Fruit fly (Drosophila melanogaster) whole organism, embryonic: ENCODE results near the gene mRpL35.

ENCODE experiments used
- Ada2b ChIP-seq: fragments of 200-800 bp; sonication (Bioruptor generic); IDR thresholded peaks from 2 replicates; pipeline ENCODE4 v1.3.6; 2022; ENCODE audit warnings: missing biosample characterization, missing genetic modification characterization
- Adf1 ChIP-seq: fragments of 200-800 bp; sonication (Bioruptor generic); IDR thresholded peaks from 2 replicates; pipeline ENCODE4 v1.3.6; 2022; ENCODE audit warnings: missing biosample characterization, missing genetic modification characterization
- CG10147 ChIP-seq: fragments of 200-800 bp; sonication (Bioruptor generic); optimal IDR thresholded peaks from 2 replicates; lab custom pipeline; 2019; ENCODE audit warnings: missing biosample characterization, mild to moderate bottlenecking, missing genetic modification characterization, moderate library complexity
- CG10366 ChIP-seq: fragments of 200-800 bp; sonication (Bioruptor generic); IDR thresholded peaks from 2 replicates; pipeline ENCODE4 v1.3.6; 2022; ENCODE audit warnings: missing biosample characterization, missing genetic modification characterization
- CG11456 ChIP-seq: fragments of 200-800 bp; sonication (Bioruptor generic); IDR thresholded peaks from 3 replicates; pipeline ENCODE4 v1.3.6; 2022; ENCODE audit warnings: missing biosample characterization, missing genetic modification characterization
- CG12219 ChIP-seq: fragments of 200-800 bp; sonication (Bioruptor generic); optimal IDR thresholded peaks from 3 replicates; lab custom pipeline; 2018; ENCODE audit warnings: missing biosample characterization, mild to moderate bottlenecking, missing genetic modification characterization
- CG1233 ChIP-seq: fragments of 200-800 bp; sonication (Bioruptor generic); optimal IDR thresholded peaks from 4 replicates; lab custom pipeline; 2018; ENCODE audit warnings: missing biosample characterization, mild to moderate bottlenecking, missing genetic modification characterization
- CG12942 ChIP-seq: fragments of 200-800 bp; sonication (Bioruptor generic); optimal IDR thresholded peaks from 3 replicates; lab custom pipeline; 2016; ENCODE audit warnings: missing biosample characterization, missing genetic modification characterization
- CG18011 ChIP-seq: fragments of 200-800 bp; sonication (Bioruptor generic); optimal IDR thresholded peaks from 2 replicates; lab custom pipeline; 2017; ENCODE audit warnings: missing biosample characterization, missing genetic modification characterization, mild to moderate bottlenecking, moderate library complexity, missing genotype
- CG31441 ChIP-seq: fragments of 200-800 bp; sonication (Bioruptor generic); IDR thresholded peaks from 2 replicates; pipeline ENCODE4 v1.3.6; 2022; ENCODE audit warnings: missing biosample characterization, missing genetic modification characterization
- CG4730 ChIP-seq: fragments of 200-800 bp; sonication (Bioruptor generic); IDR thresholded peaks from 2 replicates; pipeline ENCODE4 v1.3.6; 2022; ENCODE audit warnings: missing biosample characterization, missing genetic modification characterization
- CG6175 ChIP-seq: fragments of 200-800 bp; sonication (Bioruptor generic); IDR thresholded peaks from 3 replicates; pipeline ENCODE4 v1.3.6; 2022; ENCODE audit warnings: missing biosample characterization, missing genetic modification characterization
- CG8089 ChIP-seq: fragments of 200-800 bp; sonication (Bioruptor generic); optimal IDR thresholded peaks from 3 replicates; lab custom pipeline; 2016; ENCODE audit warnings: missing biosample characterization, missing genetic modification characterization
- CG8924 ChIP-seq: fragments of 200-800 bp; optimal IDR thresholded peaks from 3 replicates; lab custom pipeline; 2019; ENCODE audit warnings: missing biosample characterization, mild to moderate bottlenecking, missing genetic modification characterization, moderate library complexity
- Dbx ChIP-seq: fragments of 200-800 bp; sonication (Bioruptor generic); IDR thresholded peaks from 3 replicates; pipeline ENCODE4 v1.3.6; 2022; ENCODE audit warnings: missing biosample characterization, missing genetic modification characterization
- Dek ChIP-seq: fragments of 200-800 bp; sonication (Bioruptor generic); optimal IDR thresholded peaks from 3 replicates; lab custom pipeline; 2019; ENCODE audit warnings: missing biosample characterization, mild to moderate bottlenecking, missing genetic modification characterization, moderate library complexity
- Dip2 ChIP-seq: fragments of 200-800 bp; sonication (Bioruptor generic); IDR thresholded peaks from 2 replicates; pipeline ENCODE4 v1.3.6; 2022; ENCODE audit warnings: missing biosample characterization, missing genetic modification characterization
- Fer3 ChIP-seq: fragments of 200-800 bp; sonication (Bioruptor generic); optimal IDR thresholded peaks from 2 replicates; lab custom pipeline; 2018; ENCODE audit warnings: missing biosample characterization, mild to moderate bottlenecking, missing genetic modification characterization, moderate library complexity
- HLH4C ChIP-seq: fragments of 200-800 bp; sonication (Bioruptor generic); IDR thresholded peaks from 3 replicates; pipeline ENCODE4 v1.3.6; 2022; ENCODE audit warnings: missing biosample characterization, missing genetic modification characterization; ENCODE audit not compliant: partially characterized antibody
- Hr51 ChIP-seq, 2 experiments: fragments of 200-800 bp; sonication (Bioruptor generic); optimal IDR thresholded peaks; 2 replicates in 1 of 2; 3 replicates in 1 of 2; lab custom pipeline; 2016 to 2018; ENCODE audit warnings: missing biosample characterization in 2 of 2, missing genetic modification characterization in 2 of 2, mild to moderate bottlenecking in 1 of 2, moderate library complexity in 1 of 2
- Hsf ChIP-seq: fragments of 200-800 bp; sonication (Bioruptor generic); optimal IDR thresholded peaks from 3 replicates; lab custom pipeline; 2016; ENCODE audit warnings: missing biosample characterization, missing genetic modification characterization
- Lpt ChIP-seq: fragments of >200 bp; optimal IDR thresholded peaks from 2 replicates; lab custom pipeline; 2018; ENCODE audit warnings: missing biosample characterization, missing genetic modification characterization
- Optix ChIP-seq: fragments of 200-800 bp; sonication (Bioruptor generic); IDR thresholded peaks from 3 replicates; pipeline ENCODE4 v1.3.6; 2022; ENCODE audit warnings: missing biosample characterization, missing genetic modification characterization
- Poxn ChIP-seq: fragments of 200-800 bp; sonication (Bioruptor generic); IDR thresholded peaks from 2 replicates; pipeline ENCODE4 v1.3.6; 2022; ENCODE audit warnings: missing biosample characterization, missing genetic modification characterization
- Side ChIP-seq: fragments of 200-800 bp; sonication (Bioruptor generic); optimal IDR thresholded peaks from 2 replicates; lab custom pipeline; 2016; ENCODE audit warnings: missing biosample characterization, missing genetic modification characterization
- Stat92E ChIP-seq, 3 experiments: fragments of >200 bp in 2 of 3; fragments of 200-800 bp in 1 of 3; sonication (Bioruptor generic) in 1 of 3; optimal IDR thresholded peaks; 2 replicates each; lab custom pipeline; 2017 to 2019; ENCODE audit warnings: missing biosample characterization in 3 of 3, missing genetic modification characterization in 3 of 3, mild to moderate bottlenecking in 1 of 3, moderate library complexity in 1 of 3
- amos ChIP-seq: fragments of 200-800 bp; sonication (Bioruptor generic); IDR thresholded peaks from 2 replicates; pipeline ENCODE4 v1.3.6; 2022; ENCODE audit warnings: missing biosample characterization, missing genetic modification characterization; ENCODE audit not compliant: partially characterized antibody
- ash1 ChIP-seq: fragments of 200-800 bp; sonication (Bioruptor generic); optimal IDR thresholded peaks from 2 replicates; lab custom pipeline; 2018; ENCODE audit warnings: missing biosample characterization, mild to moderate bottlenecking, missing genetic modification characterization
- bbx ChIP-seq: fragments of 200-800 bp; sonication (Bioruptor generic); IDR thresholded peaks from 2 replicates; pipeline ENCODE4 v1.3.6; 2022; ENCODE audit warnings: missing biosample characterization, missing genetic modification characterization; ENCODE audit not compliant: partially characterized antibody
- chm ChIP-seq: fragments of 200-800 bp; sonication (Bioruptor generic); IDR thresholded peaks from 2 replicates; pipeline ENCODE4 v1.3.6; 2022; ENCODE audit warnings: missing biosample characterization, missing genetic modification characterization
- da ChIP-seq: fragments of 200-800 bp; sonication (Bioruptor generic); optimal IDR thresholded peaks from 2 replicates; lab custom pipeline; 2016; ENCODE audit warnings: missing biosample characterization, missing genetic modification characterization
- dm ChIP-seq: fragments of 200-800 bp; sonication (Bioruptor generic); optimal IDR thresholded peaks from 3 replicates; lab custom pipeline; 2016; ENCODE audit warnings: missing biosample characterization, missing genetic modification characterization
- dysf ChIP-seq: fragments of 200-800 bp; sonication (Bioruptor generic); IDR thresholded peaks from 3 replicates; pipeline ENCODE4 v1.3.6; 2022; ENCODE audit warnings: missing biosample characterization, missing genetic modification characterization
- eve ChIP-seq, 2 experiments: fragments of >200 bp; optimal IDR thresholded peaks; 2 replicates each; lab custom pipeline; 2017; ENCODE audit warnings: missing biosample characterization in 2 of 2, missing genetic modification characterization in 2 of 2
- her ChIP-seq: fragments of 200-800 bp; sonication (Bioruptor generic); optimal IDR thresholded peaks from 2 replicates; lab custom pipeline; 2016; ENCODE audit warnings: missing biosample characterization, missing genetic modification characterization
- hth ChIP-seq: fragments of >200 bp; optimal IDR thresholded peaks from 2 replicates; lab custom pipeline; 2017; ENCODE audit warnings: inconsistent platforms
- knrl ChIP-seq: fragments of 200-800 bp; sonication (Bioruptor generic); IDR thresholded peaks from 3 replicates; pipeline ENCODE4 v1.3.6; 2022; ENCODE audit warnings: missing biosample characterization, missing genetic modification characterization; ENCODE audit not compliant: partially characterized antibody
- lbe ChIP-seq: fragments of 200-800 bp; sonication (Bioruptor generic); optimal IDR thresholded peaks from 2 replicates; lab custom pipeline; 2016; ENCODE audit warnings: missing biosample characterization, mild to moderate bottlenecking, missing genetic modification characterization
- odd ChIP-seq: fragments of 200-800 bp; sonication (Bioruptor generic); optimal IDR thresholded peaks from 2 replicates; lab custom pipeline; 2017; ENCODE audit warnings: missing biosample characterization, mild to moderate bottlenecking, missing genetic modification characterization
- pan ChIP-seq, 4 experiments: fragments of >200 bp in 3 of 4; fragments of 200-800 bp in 1 of 4; sonication (Bioruptor generic) in 1 of 4; optimal IDR thresholded peaks in 3 of 4; IDR thresholded peaks in 1 of 4; 2 replicates each; pipeline versions ENCODE4 v1.3.6 to Lab custom; 2017 to 2022; ENCODE audit warnings: missing biosample characterization in 2 of 4, missing genetic modification characterization in 2 of 4, mixed read lengths in 1 of 4
- salm ChIP-seq: fragments of 200-800 bp; sonication (Bioruptor generic); optimal IDR thresholded peaks from 2 replicates; lab custom pipeline; 2018; ENCODE audit warnings: missing biosample characterization, mild to moderate bottlenecking, missing genetic modification characterization
- schlank ChIP-seq: fragments of 200-800 bp; sonication (Bioruptor generic); optimal IDR thresholded peaks from 2 replicates; lab custom pipeline; 2018; ENCODE audit warnings: missing biosample characterization, mild to moderate bottlenecking, missing genetic modification characterization
- slbo ChIP-seq: fragments of 200-800 bp; sonication (Bioruptor generic); IDR thresholded peaks from 2 replicates; pipeline ENCODE4 v1.3.6; 2022; ENCODE audit warnings: missing biosample characterization, missing genetic modification characterization
- tup ChIP-seq: fragments of 200-800 bp; sonication (Bioruptor generic); optimal IDR thresholded peaks from 2 replicates; lab custom pipeline; 2016; ENCODE audit warnings: missing biosample characterization, mild to moderate bottlenecking, missing genetic modification characterization, moderate library complexity
- unc-4 ChIP-seq: fragments of 200-800 bp; sonication (Bioruptor generic); IDR thresholded peaks from 2 replicates; pipeline ENCODE4 v1.3.6; 2022; ENCODE audit warnings: missing biosample characterization, missing genetic modification characterization; ENCODE audit not compliant: partially characterized antibody
- vfl ChIP-seq: fragments of 200-800 bp; sonication (Bioruptor generic); optimal IDR thresholded peaks from 2 replicates; lab custom pipeline; 2016; ENCODE audit warnings: missing biosample characterization, missing genetic modification characterization
- vnd ChIP-seq: fragments of 200-800 bp; sonication (Bioruptor generic); IDR thresholded peaks from 3 replicates; pipeline ENCODE4 v1.3.6; 2022; ENCODE audit warnings: missing biosample characterization, missing genetic modification characterization; ENCODE audit not compliant: partially characterized antibody
- vvl ChIP-seq: fragments of 200-800 bp; sonication (Bioruptor generic); IDR thresholded peaks from 2 replicates; pipeline ENCODE4 v1.3.6; 2022; ENCODE audit warnings: missing biosample characterization, missing genetic modification characterization
- wor ChIP-seq: fragments of 200-800 bp; sonication (Bioruptor generic); IDR thresholded peaks from 2 replicates; pipeline ENCODE4 v1.3.6; 2022; ENCODE audit warnings: missing biosample characterization, missing genetic modification characterization
- zen2 ChIP-seq: fragments of 200-800 bp; sonication (Bioruptor generic); IDR thresholded peaks from 3 replicates; pipeline ENCODE4 v1.3.6; 2022; ENCODE audit warnings: missing biosample characterization, missing genetic modification characterization; ENCODE audit not compliant: partially characterized antibody

mRpL35 gene

dm6 chr3R:22025320-22025719, 2.0 kb downstream of the mRpL35 start, which contains the start of gene CG6028 (continued):
- TF ChIP-seq CG1233 (GFP tag; lab: Kevin White, UChicago) (peak; percentile 4), CG6175 (GFP tag; lab: Robert Waterston, UW) (no peak), Adf1 (GFP tag; lab: Robert Waterston, UW) (no peak), CG31441 (GFP tag; lab: Robert Waterston, UW) (peak; percentile 40), schlank (no peak), zen2 (GFP tag; lab: Robert Waterston, UW) (no peak), odd (no peak), pan (optimal IDR thresholded peaks at IDR 0.05; lab: Kevin White, UChicago) (no peak), pan (GFP tag; optimal IDR thresholded peaks at IDR 0.05 in 1 of 2, IDR thresholded peaks at IDR 0.05 in 1 of 2) (peak in 1 of 2 experiments; percentile 16), CG4730 (GFP tag; lab: Robert Waterston, UW) (no peak), Hr51 (GFP tag; optimal IDR thresholded peaks at IDR 0.05; lab: Kevin White, UChicago) (peak in 1 of 2 experiments; percentile 6), CG11456 (GFP tag; lab: Robert Waterston, UW) (no peak), Side (peak; percentile 10), ash1 (GFP tag; lab: Kevin White, UChicago) (no peak), hth (lab: Kevin White, UChicago) (no peak), salm (tag; lab: Kevin White, UChicago) (no peak), unc-4 (GFP tag; lab: Robert Waterston, UW) (peak; percentile 20), vvl (GFP tag; lab: Robert Waterston, UW) (peak; percentile 66), vfl (no peak), HLH4C (GFP tag; lab: Robert Waterston, UW) (no peak), amos (peak; percentile 32; the same call in 1 of the 2 replicates), Optix (GFP tag; lab: Robert Waterston, UW) (no peak), Fer3 (tag; lab: Kevin White, UChicago) (no peak), Dbx (GFP tag; lab: Robert Waterston, UW) (peak; percentile 45; the same call in 1 of the 3 replicates), chm (GFP tag; lab: Robert Waterston, UW) (peak; percentile 68), Dip2 (GFP tag; lab: Robert Waterston, UW) (no peak), dm (GFP tag; lab: Kevin White, UChicago) (no peak), CG12219 (GFP tag; lab: Kevin White, UChicago) (no peak), her (GFP tag; lab: Kevin White, UChicago) (peak; percentile 9), CG18011 (GFP tag; lab: Kevin White, UChicago) (no peak), Lpt (GFP tag; lab: Kevin White, UChicago) (no peak), CG10147 (no peak), Hsf (GFP tag; lab: Kevin White, UChicago) (peak; percentile 7), Poxn (GFP tag; lab: Robert Waterston, UW) (no peak), CG8924 (no peak), Dek (tag; lab: Kevin White, UChicago) (no peak), vnd (no peak), Stat92E (GFP tag; optimal IDR thresholded peaks at IDR 0.05; lab: Kevin White, UChicago) (no peak), bbx (GFP tag; lab: Robert Waterston, UW) (peak; percentile 33; the same call in 1 of the 2 replicates), CG12942 (GFP tag; lab: Kevin White, UChicago) (no peak), CG10366 (no peak), eve (GFP tag; optimal IDR thresholded peaks at IDR 0.05; lab: Kevin White, UChicago) (no peak), CG8089 (GFP tag; lab: Kevin White, UChicago) (no peak), da (GFP tag; lab: Kevin White, UChicago) (no peak), tup (GFP tag; lab: Kevin White, UChicago) (no peak), wor (no peak), lbe (GFP tag; lab: Kevin White, UChicago) (peak; percentile 19), knrl (no peak), slbo (GFP tag; lab: Robert Waterston, UW) (peak; percentile 61; the same call in 1 of the 2 replicates), Ada2b (GFP tag; lab: Robert Waterston, UW) (0 out of 2 replicates have a peak, but pooled peaks have one; percentile 7), dysf (GFP tag; lab: Robert Waterston, UW) (no peak)
